Fruit fly (Drosophila melanogaster) whole organism, embryonic: ENCODE results near the gene dbo.

ENCODE experiments used
- Adf1 ChIP-seq: fragments of 200-800 bp; sonication (Bioruptor generic); IDR thresholded peaks from 2 replicates; pipeline ENCODE4 v1.3.6; 2022; ENCODE audit warnings: missing biosample characterization, missing genetic modification characterization
- Antp ChIP-seq: fragments of 200-800 bp; sonication (Bioruptor generic); optimal IDR thresholded peaks from 3 replicates; lab custom pipeline; 2016; ENCODE audit warnings: missing biosample characterization, missing genetic modification characterization
- CG10366 ChIP-seq: fragments of 200-800 bp; sonication (Bioruptor generic); IDR thresholded peaks from 2 replicates; pipeline ENCODE4 v1.3.6; 2022; ENCODE audit warnings: missing biosample characterization, missing genetic modification characterization
- CG10543 ChIP-seq: fragments of 200-800 bp; sonication (Bioruptor generic); optimal IDR thresholded peaks from 3 replicates; lab custom pipeline; 2017; ENCODE audit warnings: missing biosample characterization, mild to moderate bottlenecking, missing genetic modification characterization, moderate library complexity
- CG10654 ChIP-seq: fragments of 200-800 bp; sonication (Bioruptor generic); optimal IDR thresholded peaks from 2 replicates; lab custom pipeline; 2016; ENCODE audit warnings: missing biosample characterization, missing genetic modification characterization
- CG11504 ChIP-seq: fragments of 200-800 bp; sonication (Bioruptor generic); optimal IDR thresholded peaks from 3 replicates; lab custom pipeline; 2019; ENCODE audit warnings: missing biosample characterization, mild to moderate bottlenecking, missing genetic modification characterization, moderate library complexity
- CG12236 ChIP-seq: fragments of 200-800 bp; sonication (Bioruptor generic); optimal IDR thresholded peaks from 2 replicates; lab custom pipeline; 2016; ENCODE audit warnings: missing biosample characterization, missing genetic modification characterization
- CG15696 ChIP-seq: fragments of 200-800 bp; sonication (Bioruptor generic); optimal IDR thresholded peaks from 2 replicates; lab custom pipeline; 2019; ENCODE audit warnings: missing biosample characterization, mild to moderate bottlenecking, missing genetic modification characterization, moderate library complexity
- CG1647 ChIP-seq: fragments of 200-800 bp; sonication (Bioruptor generic); optimal IDR thresholded peaks from 3 replicates; lab custom pipeline; 2016; ENCODE audit warnings: missing biosample characterization, missing genetic modification characterization
- CG17802 ChIP-seq: fragments of 200-800 bp; sonication (Bioruptor generic); optimal IDR thresholded peaks from 2 replicates; lab custom pipeline; 2018; ENCODE audit warnings: missing biosample characterization, mild to moderate bottlenecking, missing genetic modification characterization, moderate library complexity
- CG2199 ChIP-seq: fragments of 200-800 bp; sonication (Bioruptor generic); IDR thresholded peaks from 3 replicates; pipeline ENCODE4 v1.3.6; 2022; ENCODE audit warnings: missing biosample characterization, missing genetic modification characterization
- CG31224 ChIP-seq: fragments of 200-800 bp; sonication (Bioruptor generic); IDR thresholded peaks from 2 replicates; pipeline ENCODE4 v1.3.6; 2022; ENCODE audit warnings: missing biosample characterization, missing genetic modification characterization
- CG3838 ChIP-seq: fragments of 200-800 bp; sonication (Bioruptor generic); optimal IDR thresholded peaks from 3 replicates; lab custom pipeline; 2016; ENCODE audit warnings: missing biosample characterization, missing genetic modification characterization
- CG4730 ChIP-seq: fragments of 200-800 bp; sonication (Bioruptor generic); IDR thresholded peaks from 2 replicates; pipeline ENCODE4 v1.3.6; 2022; ENCODE audit warnings: missing biosample characterization, missing genetic modification characterization
- CG6765 ChIP-seq: fragments of 200-800 bp; sonication (Bioruptor generic); optimal IDR thresholded peaks from 3 replicates; lab custom pipeline; 2017; ENCODE audit warnings: missing biosample characterization, mild to moderate bottlenecking, missing genetic modification characterization
- CG7271 ChIP-seq: fragments of 200-800 bp; sonication (Bioruptor generic); optimal IDR thresholded peaks from 2 replicates; lab custom pipeline; 2018; ENCODE audit warnings: missing biosample characterization, mild to moderate bottlenecking, missing genetic modification characterization, moderate library complexity
- Dfd ChIP-seq, 2 experiments: fragments of >200 bp; optimal IDR thresholded peaks; 2 replicates each; lab custom pipeline; 2017; ENCODE audit warnings: missing biosample characterization in 2 of 2, missing genetic modification characterization in 2 of 2
- GATAe ChIP-seq: fragments of 200-800 bp; sonication (Bioruptor generic); conservative IDR thresholded peaks from 2 replicates; pipeline ENCODE4 v1.3.6; 2022; ENCODE audit warnings: missing biosample characterization, missing genetic modification characterization
- Hsf ChIP-seq: fragments of 200-800 bp; sonication (Bioruptor generic); optimal IDR thresholded peaks from 3 replicates; lab custom pipeline; 2016; ENCODE audit warnings: missing biosample characterization, missing genetic modification characterization
- Kr ChIP-seq: fragments of 200-800 bp; sonication (Bioruptor generic); optimal IDR thresholded peaks from 2 replicates; lab custom pipeline; 2017; ENCODE audit warnings: missing biosample characterization, mild to moderate bottlenecking, missing genetic modification characterization
- Mes4 ChIP-seq: fragments of 200-800 bp; sonication (Bioruptor generic); optimal IDR thresholded peaks from 2 replicates; lab custom pipeline; 2016; ENCODE audit warnings: missing biosample characterization, missing genetic modification characterization
- NC2β ChIP-seq: fragments of 200-800 bp; sonication (Bioruptor generic); optimal IDR thresholded peaks from 2 replicates; lab custom pipeline; 2016; ENCODE audit warnings: missing biosample characterization, missing genetic modification characterization
- NK7.1 ChIP-seq: fragments of 200-800 bp; sonication (Bioruptor generic); optimal IDR thresholded peaks from 3 replicates; lab custom pipeline; 2016; ENCODE audit warnings: missing biosample characterization, missing genetic modification characterization
- Nf-YB ChIP-seq: fragments of 200-800 bp; sonication (Bioruptor generic); optimal IDR thresholded peaks from 3 replicates; lab custom pipeline; 2019; ENCODE audit warnings: missing biosample characterization, mild to moderate bottlenecking, missing genetic modification characterization, moderate library complexity
- Optix ChIP-seq: fragments of 200-800 bp; sonication (Bioruptor generic); IDR thresholded peaks from 3 replicates; pipeline ENCODE4 v1.3.6; 2022; ENCODE audit warnings: missing biosample characterization, missing genetic modification characterization
- Sox100B ChIP-seq: fragments of 200-800 bp; sonication (Bioruptor generic); optimal IDR thresholded peaks from 3 replicates; lab custom pipeline; 2018; ENCODE audit warnings: missing biosample characterization, mild to moderate bottlenecking, missing genetic modification characterization
- Xbp1 ChIP-seq: fragments of 200-800 bp; sonication (Bioruptor generic); optimal IDR thresholded peaks from 3 replicates; lab custom pipeline; 2016; ENCODE audit warnings: missing biosample characterization, mild to moderate bottlenecking, missing genetic modification characterization
- aop ChIP-seq: fragments of 200-800 bp; sonication (Bioruptor generic); IDR thresholded peaks from 2 replicates; pipeline ENCODE4 v1.3.6; 2022; ENCODE audit warnings: missing biosample characterization, missing genetic modification characterization
- bigmax ChIP-seq: fragments of 200-800 bp; sonication (Bioruptor generic); optimal IDR thresholded peaks from 2 replicates; lab custom pipeline; 2018; ENCODE audit warnings: missing biosample characterization, mild to moderate bottlenecking, missing genetic modification characterization
- chinmo ChIP-seq: fragments of 200-800 bp; sonication (Bioruptor generic); IDR thresholded peaks from 4 replicates; pipeline ENCODE4 v1.3.6; 2022; ENCODE audit warnings: missing biosample characterization, missing genetic modification characterization; ENCODE audit not compliant: partially characterized antibody
- crol ChIP-seq: fragments of 200-800 bp; sonication (Bioruptor generic); IDR thresholded peaks from 2 replicates; pipeline ENCODE4 v1.3.6; 2022; ENCODE audit warnings: missing biosample characterization, missing genetic modification characterization
- dimm ChIP-seq: fragments of 200-800 bp; sonication (Bioruptor generic); IDR thresholded peaks from 2 replicates; pipeline ENCODE4 v1.3.6; 2022; ENCODE audit warnings: missing biosample characterization, missing genetic modification characterization
- dpn ChIP-seq, 2 experiments: fragments of 200-800 bp; sonication (Bioruptor generic); optimal IDR thresholded peaks; 3 replicates each; lab custom pipeline; 2016; ENCODE audit warnings: missing biosample characterization in 2 of 2, missing genetic modification characterization in 2 of 2
- ems ChIP-seq: fragments of 200-800 bp; sonication (Bioruptor generic); optimal IDR thresholded peaks from 3 replicates; lab custom pipeline; 2016; ENCODE audit warnings: missing biosample characterization, missing genetic modification characterization
- fd102C ChIP-seq: fragments of 200-800 bp; sonication (Bioruptor generic); optimal IDR thresholded peaks from 2 replicates; lab custom pipeline; 2018; ENCODE audit warnings: missing biosample characterization, mild to moderate bottlenecking, missing genetic modification characterization, moderate library complexity
- fru ChIP-seq: fragments of >200 bp; optimal IDR thresholded peaks from 2 replicates; lab custom pipeline; 2017
- gcm ChIP-seq: fragments of 200-800 bp; sonication (Bioruptor generic); optimal IDR thresholded peaks from 2 replicates; lab custom pipeline; 2019; ENCODE audit warnings: missing biosample characterization, mild to moderate bottlenecking, missing genetic modification characterization, moderate library complexity
- grau ChIP-seq: fragments of 200-800 bp; optimal IDR thresholded peaks from 3 replicates; lab custom pipeline; 2019; ENCODE audit warnings: missing biosample characterization, mild to moderate bottlenecking, missing genetic modification characterization, moderate library complexity
- gro ChIP-seq: fragments of 200-800 bp; sonication (Bioruptor generic); optimal IDR thresholded peaks from 2 replicates; lab custom pipeline; 2016; ENCODE audit warnings: missing biosample characterization, missing genetic modification characterization
- gt ChIP-seq: fragments of 200-800 bp; sonication (Bioruptor generic); IDR thresholded peaks from 2 replicates; pipeline ENCODE4 v1.3.6; 2022; ENCODE audit warnings: missing biosample characterization, missing genetic modification characterization
- hb ChIP-seq: fragments of 200-800 bp; sonication (Bioruptor generic); IDR thresholded peaks from 3 replicates; pipeline ENCODE4 v1.3.6; 2022; ENCODE audit warnings: missing biosample characterization, missing genetic modification characterization; ENCODE audit not compliant: partially characterized antibody
- lmd ChIP-seq: fragments of 200-800 bp; sonication (Bioruptor generic); IDR thresholded peaks from 2 replicates; pipeline ENCODE4 v1.3.6; 2022; ENCODE audit warnings: missing biosample characterization, missing genetic modification characterization
- p53 ChIP-seq: fragments of 200-800 bp; sonication (Bioruptor generic); optimal IDR thresholded peaks from 2 replicates; lab custom pipeline; 2016; ENCODE audit warnings: missing biosample characterization, missing genetic modification characterization
- repo ChIP-seq: fragments of 200-800 bp; sonication (Bioruptor generic); optimal IDR thresholded peaks from 2 replicates; lab custom pipeline; 2016; ENCODE audit warnings: missing biosample characterization, missing genetic modification characterization
- ro ChIP-seq: fragments of 200-800 bp; sonication (Bioruptor generic); IDR thresholded peaks from 2 replicates; pipeline ENCODE4 v1.3.6; 2022; ENCODE audit warnings: missing biosample characterization, missing genetic modification characterization
- row ChIP-seq: fragments of 200-800 bp; sonication (Bioruptor generic); IDR thresholded peaks from 3 replicates; pipeline ENCODE4 v1.3.6; 2022; ENCODE audit warnings: missing biosample characterization, missing genetic modification characterization
- scrt ChIP-seq: fragments of 200-800 bp; sonication (Bioruptor generic); optimal IDR thresholded peaks from 2 replicates; lab custom pipeline; 2018; ENCODE audit warnings: missing biosample characterization, mild to moderate bottlenecking, missing genetic modification characterization, moderate library complexity
- sens ChIP-seq: fragments of 200-800 bp; sonication (Bioruptor generic); peaks from one replicate; lab custom pipeline; 2016; ENCODE audit warnings: missing biosample characterization, missing genetic modification characterization
- slou ChIP-seq: fragments of 200-800 bp; sonication (Bioruptor generic); optimal IDR thresholded peaks from 3 replicates; lab custom pipeline; 2016; ENCODE audit warnings: missing biosample characterization, missing genetic modification characterization
- tgo ChIP-seq: fragments of 200-800 bp; sonication (Bioruptor generic); IDR thresholded peaks from 3 replicates; pipeline ENCODE4 v1.3.6; 2022; ENCODE audit warnings: missing biosample characterization, missing genetic modification characterization
- trem ChIP-seq: fragments of 200-800 bp; optimal IDR thresholded peaks from 3 replicates; lab custom pipeline; 2019; ENCODE audit warnings: missing biosample characterization, mild to moderate bottlenecking, missing genetic modification characterization, moderate library complexity
- yki ChIP-seq: fragments of >200 bp; optimal IDR thresholded peaks from 3 replicates; lab custom pipeline; 2018

dbo gene

DNA sequence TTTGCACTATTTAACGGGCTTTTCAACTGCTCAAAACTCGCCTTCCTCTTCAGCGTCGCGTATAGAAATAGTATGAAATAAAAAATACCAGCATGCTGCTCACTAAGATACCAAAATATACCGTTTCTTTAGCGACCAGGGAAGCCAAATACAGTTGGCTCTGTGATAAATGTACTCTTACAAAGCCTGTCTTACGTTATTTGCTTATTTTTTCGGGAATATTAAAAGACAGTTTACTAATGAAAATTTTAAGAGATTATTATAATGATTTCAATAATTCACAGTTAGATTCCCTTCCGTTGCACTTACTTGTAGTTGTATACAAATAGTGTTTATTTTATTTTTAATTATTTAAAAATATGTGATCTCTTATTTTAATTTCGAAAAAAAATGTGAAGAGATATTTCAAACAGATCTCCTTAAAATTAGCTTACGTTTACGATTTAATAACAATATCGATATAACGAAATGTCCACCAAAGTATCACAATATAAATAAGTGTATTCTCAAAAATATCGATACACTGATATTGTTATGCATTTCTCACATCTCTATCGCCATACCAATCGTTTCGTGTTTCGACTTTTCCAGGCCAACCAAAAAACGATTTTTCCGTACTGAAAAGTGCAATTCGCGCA, at the start of gene dbo, which contains the start of gene DCP2 (continued):
- TF ChIP-seq tgo (GFP tag; lab: Robert Waterston, UW) = peak; percentile 57
- TF ChIP-seq sens = peak; percentile 67
- no peak for TF ChIP-seq fru (lab: Kevin White, UChicago)
- no peak for TF ChIP-seq slou (GFP tag; lab: Kevin White, UChicago)
- peak; percentile 85 for TF ChIP-seq row (GFP tag; lab: Robert Waterston, UW)
- TF ChIP-seq Antp (GFP tag; lab: Kevin White, UChicago) = peak; percentile 29
- TF ChIP-seq gcm (GFP tag; lab: Kevin White, UChicago) = peak; percentile 22
- no peak for TF ChIP-seq crol (GFP tag; lab: Robert Waterston, UW)
- no peak for TF ChIP-seq aop (GFP tag; lab: Robert Waterston, UW)
- TF ChIP-seq chinmo (GFP tag; lab: Robert Waterston, UW) = 0 out of 4 replicates have a peak, but pooled peaks have one; percentile 56
- TF ChIP-seq CG2199 (GFP tag; lab: Robert Waterston, UW) = no peak
- TF ChIP-seq yki (lab: Kevin White, UChicago) = no peak
- TF ChIP-seq dpn (GFP tag; optimal IDR thresholded peaks at IDR 0.05; lab: Kevin White, UChicago) = peak; percentile 47 to 54
- TF ChIP-seq CG17802 (tag; lab: Kevin White, UChicago) = no peak
- TF ChIP-seq Optix (GFP tag; lab: Robert Waterston, UW) = no peak
- peak; percentile 43 for TF ChIP-seq Hsf (GFP tag; lab: Kevin White, UChicago)
- TF ChIP-seq gro = no peak
- TF ChIP-seq hb = peak; percentile 75
- no peak for TF ChIP-seq NC2β
- TF ChIP-seq Dfd (GFP tag; optimal IDR thresholded peaks at IDR 0.05; lab: Kevin White, UChicago) = no peak
- peak; percentile 46 for TF ChIP-seq CG6765 (GFP tag; lab: Kevin White, UChicago)
- TF ChIP-seq bigmax (GFP tag; lab: Kevin White, UChicago) = no peak
- peak; percentile 61 for TF ChIP-seq CG10366 (GFP tag; lab: Robert Waterston, UW)
- TF ChIP-seq CG10654 = peak; percentile 47
- peak; percentile 58 for TF ChIP-seq CG15696
- TF ChIP-seq CG3838 (GFP tag; lab: Kevin White, UChicago) = no peak
- peak; percentile 73 for TF ChIP-seq lmd (GFP tag; lab: Robert Waterston, UW)
- TF ChIP-seq fd102C (GFP tag; lab: Kevin White, UChicago) = no peak
- TF ChIP-seq scrt (GFP tag; lab: Kevin White, UChicago) = no peak
- TF ChIP-seq grau (tag; lab: Kevin White, UChicago) = peak; percentile 96
- TF ChIP-seq p53 (GFP tag; lab: Kevin White, UChicago) = no peak
- peak; percentile 9 for TF ChIP-seq ems (GFP tag; lab: Kevin White, UChicago)
- TF ChIP-seq CG1647 (GFP tag; lab: Kevin White, UChicago) = no peak
- TF ChIP-seq CG10543 = peak; percentile 71
- no peak for TF ChIP-seq NK7.1 (GFP tag; lab: Kevin White, UChicago)
- peak; percentile 73 for TF ChIP-seq Sox100B
- no peak for TF ChIP-seq GATAe (GFP tag; lab: Robert Waterston, UW)
- TF ChIP-seq ro (GFP tag; lab: Robert Waterston, UW) = no peak
- TF ChIP-seq Xbp1 (GFP tag; lab: Kevin White, UChicago) = peak; percentile 77
- peak; percentile 6 for TF ChIP-seq CG7271 (tag; lab: Kevin White, UChicago)
- TF ChIP-seq trem = peak; percentile 55
- no peak for TF ChIP-seq repo (GFP tag; lab: Kevin White, UChicago)
- peak; percentile 61 for TF ChIP-seq CG4730 (GFP tag; lab: Robert Waterston, UW)
- 0 out of 2 replicates have a peak, but pooled peaks have one; percentile 10 for TF ChIP-seq CG31224 (GFP tag; lab: Robert Waterston, UW)
- TF ChIP-seq gt (GFP tag; lab: Robert Waterston, UW) = no peak
- TF ChIP-seq Kr (GFP tag; lab: Kevin White, UChicago) = no peak
- no peak for TF ChIP-seq Nf-YB (GFP tag; lab: Kevin White, UChicago)
- no peak for TF ChIP-seq Adf1 (GFP tag; lab: Robert Waterston, UW)
- no peak for TF ChIP-seq dimm
- TF ChIP-seq CG11504 = peak; percentile 69
- no peak for TF ChIP-seq CG12236 (GFP tag; lab: Kevin White, UChicago)
- TF ChIP-seq Mes4 (GFP tag; lab: Kevin White, UChicago) = no peak
